Fruit fly (Drosophila melanogaster) whole organism, prepupa: Measurements from ENCODE around the gene CG11334.
A peak's percentile ranks its signal among the peaks of the same experiment; 100 is the strongest.

Experiments
- CG10669 ChIP-seq: fragments of 200-800 bp; sonication (Bioruptor generic); optimal IDR thresholded peaks from 3 replicates; lab custom pipeline; 2018; ENCODE audit warnings: missing biosample characterization, mild to moderate bottlenecking, missing genetic modification characterization, moderate library complexity
- CG11902 ChIP-seq: fragments of 200-800 bp; sonication (Bioruptor generic); optimal IDR thresholded peaks from 3 replicates; lab custom pipeline; 2016; ENCODE audit warnings: missing biosample characterization, missing genetic modification characterization
- CG16779 ChIP-seq: fragments of 200-800 bp; sonication (Bioruptor generic); optimal IDR thresholded peaks from 3 replicates; lab custom pipeline; 2017; ENCODE audit warnings: missing biosample characterization, mild to moderate bottlenecking, missing genetic modification characterization
- CG31627 ChIP-seq: fragments of 200-800 bp; sonication (Bioruptor generic); optimal IDR thresholded peaks from 3 replicates; lab custom pipeline; 2016; ENCODE audit warnings: missing biosample characterization, missing genetic modification characterization
- CG34406 ChIP-seq: fragments of 200-800 bp; sonication (Bioruptor generic); optimal IDR thresholded peaks from 3 replicates; lab custom pipeline; 2016; ENCODE audit warnings: missing biosample characterization, missing genetic modification characterization
- CG6163 ChIP-seq: fragments of 200-800 bp; sonication (Bioruptor generic); IDR thresholded peaks from 3 replicates; pipeline ENCODE4 v1.3.6; 2022; ENCODE audit warnings: missing biosample characterization, missing genetic modification characterization
- CG6792 ChIP-seq: fragments of 200-800 bp; sonication (Bioruptor generic); optimal IDR thresholded peaks from 3 replicates; lab custom pipeline; 2016; ENCODE audit warnings: missing biosample characterization, missing genetic modification characterization
- CG6808 ChIP-seq: fragments of 200-800 bp; sonication (Bioruptor generic); optimal IDR thresholded peaks from 3 replicates; lab custom pipeline; 2017; ENCODE audit warnings: missing biosample characterization, missing genetic modification characterization, mild to moderate bottlenecking, moderate library complexity, missing genetic modification reagents
- CG8119 ChIP-seq: fragments of 200-800 bp; sonication (Bioruptor generic); IDR thresholded peaks from 3 replicates; pipeline ENCODE4 v1.3.6; 2022; ENCODE audit warnings: missing biosample characterization, missing genetic modification characterization
- CG8632 ChIP-seq: fragments of 200-800 bp; sonication (Bioruptor generic); optimal IDR thresholded peaks from 3 replicates; lab custom pipeline; 2016; ENCODE audit warnings: missing biosample characterization, missing genetic modification characterization
- Eip75B ChIP-seq: fragments of 200-800 bp; sonication (Bioruptor generic); optimal IDR thresholded peaks from 3 replicates; lab custom pipeline; 2016; ENCODE audit warnings: missing biosample characterization, missing genetic modification characterization
- Eip78C ChIP-seq: fragments of 200-800 bp; sonication (Bioruptor generic); peaks from one replicate; lab custom pipeline; 2016; ENCODE audit warnings: missing biosample characterization, missing genetic modification characterization
- Ets96B ChIP-seq: fragments of 200-800 bp; optimal IDR thresholded peaks from 2 replicates; lab custom pipeline; 2019; ENCODE audit warnings: missing biosample characterization, mild to moderate bottlenecking, missing genetic modification characterization, moderate library complexity
- Hr39 ChIP-seq: fragments of 200-800 bp; sonication (Bioruptor generic); optimal IDR thresholded peaks from 2 replicates; lab custom pipeline; 2016; ENCODE audit warnings: missing biosample characterization, missing genetic modification characterization
- Hr4 ChIP-seq: fragments of 200-800 bp; sonication (Bioruptor generic); optimal IDR thresholded peaks from 3 replicates; lab custom pipeline; 2016; ENCODE audit warnings: missing biosample characterization, missing genetic modification characterization
- Met ChIP-seq: fragments of 200-800 bp; sonication (Bioruptor generic); optimal IDR thresholded peaks from 3 replicates; lab custom pipeline; 2016; ENCODE audit warnings: missing biosample characterization, missing genetic modification characterization
- OdsH ChIP-seq: fragments of 200-800 bp; sonication (Bioruptor generic); optimal IDR thresholded peaks from 3 replicates; lab custom pipeline; 2016; ENCODE audit warnings: missing biosample characterization, missing genetic modification characterization
- Smox ChIP-seq: fragments of 200-800 bp; sonication (Bioruptor generic); optimal IDR thresholded peaks from 3 replicates; lab custom pipeline; 2016; ENCODE audit warnings: missing biosample characterization, missing genetic modification characterization
- Sox102F ChIP-seq: fragments of 200-800 bp; sonication (Bioruptor generic); optimal IDR thresholded peaks from 2 replicates; lab custom pipeline; 2016; ENCODE audit warnings: missing biosample characterization, mild to moderate bottlenecking, missing genetic modification characterization
- Sox15 ChIP-seq: fragments of 200-800 bp; sonication (Bioruptor generic); optimal IDR thresholded peaks from 3 replicates; lab custom pipeline; 2016; ENCODE audit warnings: missing biosample characterization, missing genetic modification characterization
- acj6 ChIP-seq: fragments of 200-800 bp; sonication (Bioruptor generic); optimal IDR thresholded peaks from 3 replicates; lab custom pipeline; 2016; ENCODE audit warnings: missing biosample characterization, missing genetic modification characterization
- cyc ChIP-seq: fragments of 200-800 bp; sonication (Bioruptor generic); optimal IDR thresholded peaks from 3 replicates; lab custom pipeline; 2016; ENCODE audit warnings: missing biosample characterization, missing genetic modification characterization
- esn ChIP-seq: fragments of 200-800 bp; sonication (Bioruptor generic); optimal IDR thresholded peaks from 2 replicates; lab custom pipeline; 2016; ENCODE audit warnings: missing biosample characterization, mild to moderate bottlenecking, missing genetic modification characterization, moderate library complexity
- fkh ChIP-seq: fragments of 200-800 bp; sonication (Bioruptor generic); optimal IDR thresholded peaks from 3 replicates; lab custom pipeline; 2017; ENCODE audit warnings: missing biosample characterization, mild to moderate bottlenecking, missing genetic modification characterization, moderate library complexity
- lz ChIP-seq: fragments of 200-800 bp; sonication (Bioruptor generic); optimal IDR thresholded peaks from 3 replicates; lab custom pipeline; 2016; ENCODE audit warnings: missing biosample characterization, missing genetic modification characterization
- net ChIP-seq: fragments of 200-800 bp; sonication (Bioruptor generic); optimal IDR thresholded peaks from 3 replicates; lab custom pipeline; 2016; ENCODE audit warnings: missing biosample characterization, missing genetic modification characterization
- pdm3 ChIP-seq: fragments of 200-800 bp; sonication (Bioruptor generic); optimal IDR thresholded peaks from 3 replicates; lab custom pipeline; 2016; ENCODE audit warnings: missing biosample characterization, missing genetic modification characterization
- salr ChIP-seq, 2 experiments: fragments of 200-800 bp; sonication (Bioruptor generic); optimal IDR thresholded peaks; 3 replicates each; lab custom pipeline; 2016 to 2018; ENCODE audit warnings: missing biosample characterization in 2 of 2, missing genetic modification characterization in 2 of 2, mild to moderate bottlenecking in 1 of 2
- svp ChIP-seq: fragments of 200-800 bp; sonication (Bioruptor generic); peaks from one replicate; lab custom pipeline; 2016; ENCODE audit warnings: missing biosample characterization, missing genetic modification characterization

The CG11334 gene

dm6 chr3R:31421995-31422394 is 40.8 kb downstream of the CG11334 start:
- TF ChIP-seq salr (GFP tag; optimal IDR thresholded peaks at IDR 0.05; lab: Kevin White, UChicago) (no peak), svp (peak; percentile 26), OdsH (peak; percentile 20), acj6 (GFP tag; lab: Kevin White, UChicago) (peak; percentile 31), CG11902 (GFP tag; lab: Kevin White, UChicago) (no peak), Sox102F (GFP tag; lab: Kevin White, UChicago) (peak; percentile 49), pdm3 (GFP tag; lab: Kevin White, UChicago) (peak; percentile 4), Hr39 (GFP tag; lab: Kevin White, UChicago) (peak; percentile 15), Eip75B (peak; percentile 24), CG8119 (GFP tag; lab: Robert Waterston, UW) (no peak), CG6163 (GFP tag; lab: Robert Waterston, UW) (no peak), net (GFP tag; lab: Kevin White, UChicago) (no peak), CG34406 (GFP tag; lab: Kevin White, UChicago) (peak; percentile 6), cyc (GFP tag; lab: Kevin White, UChicago) (peak; percentile 2), CG6808 (GFP tag; lab: Kevin White, UChicago) (no peak), lz (GFP tag; lab: Kevin White, UChicago) (peak; percentile 29), Smox (GFP tag; lab: Kevin White, UChicago) (peak; percentile 23), Ets96B (tag; lab: Kevin White, UChicago) (peak; percentile 0), CG16779 (tag; lab: Kevin White, UChicago) (no peak), Eip78C (peak; percentile 74), CG10669 (GFP tag; lab: Kevin White, UChicago) (peak; percentile 11), Met (GFP tag; lab: Kevin White, UChicago) (peak; percentile 57), CG31627 (GFP tag; lab: Kevin White, UChicago) (peak; percentile 30), CG6792 (GFP tag; lab: Kevin White, UChicago) (peak; percentile 30), CG8632 (GFP tag; lab: Kevin White, UChicago) (peak; percentile 26), esn (peak; percentile 44)

- TF ChIP-seq Eip78C (peak; percentile 23), Eip75B (no peak)
These were observed 42.2 kb downstream of the CG11334 start for dm6 chr3R:31420675-31421074.

dm6 chr3R:31419531-31419930 is 43.3 kb downstream of the CG11334 start:
- TF ChIP-seq Sox15 (GFP tag; lab: Kevin White, UChicago) (no peak), Hr4 (no peak), esn (no peak), fkh (GFP tag; lab: Kevin White, UChicago) (peak; percentile 59), CG6792 (GFP tag; lab: Kevin White, UChicago) (no peak)
